Worm (Caenorhabditis elegans): ENCODE data around the gene R13A5.11.

DNA sequence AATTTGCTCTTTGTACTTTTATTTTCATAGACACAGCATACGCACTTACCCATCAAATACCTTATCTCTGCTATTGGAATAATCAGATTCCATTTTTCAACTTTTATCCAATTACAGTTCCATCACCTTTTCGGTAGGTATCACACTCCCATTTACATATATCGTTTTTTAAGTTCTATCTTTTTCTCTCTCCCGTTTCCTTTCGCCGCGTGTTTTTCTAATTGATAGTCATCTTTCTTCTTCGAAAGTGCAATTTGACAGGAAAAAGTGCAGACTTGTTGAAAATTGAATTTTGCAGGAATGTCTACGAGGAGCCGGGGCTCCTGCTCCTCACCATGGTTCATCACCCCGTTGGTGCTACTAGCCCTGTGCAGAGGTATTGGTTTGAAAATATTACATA, 32.0 kb upstream of the R13A5.11 start, which contains the start of gene fbn-1:
- TF ChIP-seq unc-62 (GFP tag; optimal IDR thresholded peaks at IDR 0.05), result no peak
- TF ChIP-seq nhr-237 (tag; optimal IDR thresholded peaks at IDR 0.05), result no peak
- no peak for TF ChIP-seq pha-4 (tag; optimal IDR thresholded peaks at IDR 0.05)
- no peak for TF ChIP-seq mab-5 (tag; optimal IDR thresholded peaks at IDR 0.05)
- TF ChIP-seq blmp-1 (tag; optimal IDR thresholded peaks at IDR 0.05), result no peak
- no peak for TF ChIP-seq sptf-1 (tag; optimal IDR thresholded peaks at IDR 0.05)

Measured in whole organism, mixed stage, embryonic.